Fruit fly (Drosophila melanogaster): Measurements from ENCODE around the gene CG8813.

CG8813 gene

dm6 chr2L:2884683-2885502 lies 15.4 kb downstream of the CG8813 start (continued):
- peak; percentile 4 for TF ChIP-seq CG8388 (GFP tag; optimal IDR thresholded peaks at IDR 0.05)
- peak; percentile 34 for TF ChIP-seq nmo (GFP tag; optimal IDR thresholded peaks at IDR 0.05)
- peak; percentile 5 for TF ChIP-seq Abd-B (GFP tag; optimal IDR thresholded peaks at IDR 0.05)
- peak; percentile 56 for TF ChIP-seq Dref (GFP tag; IDR thresholded peaks at IDR 0.05)
- TF ChIP-seq zen2 (GFP tag; IDR thresholded peaks at IDR 0.05; ENCODE audit: partially characterized antibody): no peak; the same call in 2 of the 3 replicates
- no peak for TF ChIP-seq sqz (GFP tag; optimal IDR thresholded peaks at IDR 0.05)
- TF ChIP-seq stc (GFP tag; IDR thresholded peaks at IDR 0.05): 0 out of 2 replicates have a peak, but pooled peaks have one; percentile 31
- TF ChIP-seq cas (GFP tag; IDR thresholded peaks at IDR 0.05): 0 out of 2 replicates have a peak, but pooled peaks have one; percentile 15
- no peak for TF ChIP-seq hth (optimal IDR thresholded peaks at IDR 0.05)
- no peak for TF ChIP-seq CG7357 (GFP tag; IDR thresholded peaks at IDR 0.05)
- TF ChIP-seq fu2 (GFP tag; optimal IDR thresholded peaks at IDR 0.05): no peak
- TF ChIP-seq usp (GFP tag; optimal IDR thresholded peaks at IDR 0.05): no peak
- TF ChIP-seq Ptx1 (GFP tag; IDR thresholded peaks at IDR 0.05): 0 out of 2 replicates have a peak, but pooled peaks have one; percentile 11
- TF ChIP-seq CG6689 (GFP tag; IDR thresholded peaks at IDR 0.05): no peak
- TF ChIP-seq Hr3 (GFP tag; optimal IDR thresholded peaks at IDR 0.05): no peak
- TF ChIP-seq CG6813 (GFP tag; optimal IDR thresholded peaks at IDR 0.05): peak; percentile 73
- no peak for TF ChIP-seq pnt (GFP tag; optimal IDR thresholded peaks at IDR 0.05)
- TF ChIP-seq HHEX (GFP tag; optimal IDR thresholded peaks at IDR 0.05): peak; percentile 58
- peak; percentile 21 for TF ChIP-seq pros (GFP tag; optimal IDR thresholded peaks at IDR 0.05)
- TF ChIP-seq CG34224 (GFP tag; IDR thresholded peaks at IDR 0.05; ENCODE audit: partially characterized antibody): peak; percentile 51
- no peak for TF ChIP-seq Tbp (GFP tag; optimal IDR thresholded peaks at IDR 0.05)
- no peak for TF ChIP-seq grn (GFP tag; optimal IDR thresholded peaks at IDR 0.05)
- peak; percentile 40; the same call in 1 of the 2 replicates for TF ChIP-seq ham (GFP tag; IDR thresholded peaks at IDR 0.05)
- TF ChIP-seq CG10366 (GFP tag; IDR thresholded peaks at IDR 0.05): peak; percentile 16; the same call in 1 of the 2 replicates
- TF ChIP-seq Mes4 (GFP tag; optimal IDR thresholded peaks at IDR 0.05): peak; percentile 45
- no peak for TF ChIP-seq Poxn (GFP tag; IDR thresholded peaks at IDR 0.05)
- TF ChIP-seq CG11093 (GFP tag; IDR thresholded peaks at IDR 0.05): no peak
- peak; percentile 48; the same call in 1 of the 2 replicates for TF ChIP-seq CG11085 (GFP tag; IDR thresholded peaks at IDR 0.05)
- TF ChIP-seq salm (tag; optimal IDR thresholded peaks at IDR 0.05): no peak
- TF ChIP-seq CG2889 (GFP tag; IDR thresholded peaks at IDR 0.05): no peak
- 0 out of 2 replicates have a peak, but pooled peaks have one; percentile 7 for TF ChIP-seq CG32772 (GFP tag; IDR thresholded peaks at IDR 0.05)
- no peak for TF ChIP-seq CG11560 (tag; IDR thresholded peaks at IDR 0.05)
- no peak for TF ChIP-seq CG1529 (GFP tag; optimal IDR thresholded peaks at IDR 0.05)
- TF ChIP-seq Lpt (GFP tag; optimal IDR thresholded peaks at IDR 0.05): no peak
- no peak for TF ChIP-seq sens (GFP tag)
- TF ChIP-seq ato (GFP tag; IDR thresholded peaks at IDR 0.05; ENCODE audit: partially characterized antibody): peak; percentile 52
- TF ChIP-seq Rx (GFP tag; IDR thresholded peaks at IDR 0.05): no peak
- TF ChIP-seq phol (tag; optimal IDR thresholded peaks at IDR 0.05): peak; percentile 71
- TF ChIP-seq Atf3 (GFP tag; optimal IDR thresholded peaks at IDR 0.05): no peak
- TF ChIP-seq CG1792 (GFP tag; optimal IDR thresholded peaks at IDR 0.05): no peak
- TF ChIP-seq CG8359 (GFP tag; optimal IDR thresholded peaks at IDR 0.05; ENCODE audit: borderline replicate concordance): no peak
- TF ChIP-seq dan (GFP tag; IDR thresholded peaks at IDR 0.05): no peak
- TF ChIP-seq CG3163 (GFP tag; optimal IDR thresholded peaks at IDR 0.05): peak; percentile 8
- TF ChIP-seq gfzf (GFP tag; optimal IDR thresholded peaks at IDR 0.05): peak; percentile 66
- no peak for TF ChIP-seq danr (GFP tag; IDR thresholded peaks at IDR 0.05)
- TF ChIP-seq CG43689 (GFP tag; IDR thresholded peaks at IDR 0.05): no peak
- peak; percentile 87; the same call in 3 of the 4 replicates for TF ChIP-seq chinmo (GFP tag; IDR thresholded peaks at IDR 0.05; ENCODE audit: partially characterized antibody)
- TF ChIP-seq CG2678 (tag; optimal IDR thresholded peaks at IDR 0.05): peak; percentile 44
- peak; percentile 81 for TF ChIP-seq CG11456 (GFP tag; IDR thresholded peaks at IDR 0.05)
- peak; percentile 48 for TF ChIP-seq CG9817 (tag; optimal IDR thresholded peaks at IDR 0.05)
